Worm (Caenorhabditis elegans) whole organism, young adult: ENCODE results near the gene pal-1.

Experiments used
- B0336.3 ChIP-seq: fragments of 200-800 bp; sonication (Bioruptor generic); IDR thresholded peaks from 2 replicates; pipeline ENCODE4 v1.3.6; 2022; ENCODE audit warnings: missing genetic modification characterization, missing compliant biosample characterization
- F33H1.4 ChIP-seq: fragments of 200-800 bp; sonication (Bioruptor generic); IDR thresholded peaks from 2 replicates; pipeline ENCODE4 v1.3.6; 2022; ENCODE audit warnings: missing genetic modification reagents, missing genetic modification characterization, missing compliant biosample characterization
- F37B4.10 ChIP-seq: fragments of 200-800 bp; sonication (Bioruptor generic); IDR thresholded peaks from 2 replicates; pipeline ENCODE4 v1.3.6; 2022; ENCODE audit warnings: missing genetic modification characterization, missing compliant biosample characterization
- F39B2.1 ChIP-seq: fragments of 200-800 bp; sonication (Bioruptor generic); IDR thresholded peaks from 2 replicates; pipeline ENCODE4 v1.3.6; 2022; ENCODE audit warnings: missing genetic modification reagents, missing genetic modification characterization, missing compliant biosample characterization
- F49E8.2 ChIP-seq: sonication (generic microtip); optimal IDR thresholded peaks from 3 replicates; lab custom pipeline; 2017; ENCODE audit warnings: missing genetic modification characterization, mild to moderate bottlenecking, missing compliant biosample characterization, antibody characterized with exemption, moderate library complexity; ENCODE audit not compliant: insufficient read depth
- F52B5.7 ChIP-seq: sonication (generic microtip); optimal IDR thresholded peaks from 2 replicates; lab custom pipeline; 2016; ENCODE audit warnings: mild to moderate bottlenecking, missing genetic modification characterization, missing compliant biosample characterization
- F57A8.1 ChIP-seq: fragments of 200-800 bp; sonication (Bioruptor generic); optimal IDR thresholded peaks from 2 replicates; lab custom pipeline; 2018; ENCODE audit warnings: mild to moderate bottlenecking, missing genetic modification characterization, moderate library complexity, missing compliant biosample characterization
- F57C9.4 ChIP-seq: sonication (generic microtip); optimal IDR thresholded peaks from 2 replicates; lab custom pipeline; 2017; ENCODE audit warnings: mild to moderate bottlenecking, missing genetic modification characterization, missing compliant biosample characterization
- K11D2.4 ChIP-seq: fragments of 200-800 bp; sonication (Bioruptor generic); IDR thresholded peaks from 2 replicates; pipeline ENCODE4 v1.3.6; 2022; ENCODE audit warnings: missing genetic modification reagents, missing genetic modification characterization, missing compliant biosample characterization
- Y56A3A.18 ChIP-seq: fragments of 200-800 bp; sonication (Bioruptor generic); IDR thresholded peaks from 2 replicates; pipeline ENCODE4 v1.3.6; 2022; ENCODE audit warnings: missing genetic modification reagents, missing genetic modification characterization, missing compliant biosample characterization
- Y95B8A.8 ChIP-seq: fragments of 200-800 bp; sonication (Bioruptor generic); IDR thresholded peaks from 2 replicates; pipeline ENCODE4 v1.3.6; 2022; ENCODE audit warnings: missing genetic modification reagents, missing genetic modification characterization, missing compliant biosample characterization
- ZK185.1 ChIP-seq: sonication (generic microtip); optimal IDR thresholded peaks from 2 replicates; lab custom pipeline; 2016; ENCODE audit warnings: mild to moderate bottlenecking, missing genetic modification characterization, missing compliant biosample characterization; ENCODE audit not compliant: poor library complexity, severe bottlenecking
- aptf-2 ChIP-seq: fragments of 200-800 bp; sonication (Bioruptor generic); conservative IDR thresholded peaks from 2 replicates; pipeline ENCODE4 v1.3.6; 2022; ENCODE audit warnings: missing genetic modification reagents, missing genetic modification characterization, missing compliant biosample characterization
- atf-7 ChIP-seq: sonication (generic microtip); optimal IDR thresholded peaks from 2 replicates; lab custom pipeline; 2017; ENCODE audit warnings: mild to moderate bottlenecking, missing genetic modification characterization, missing compliant biosample characterization
- athp-1 ChIP-seq: sonication (generic microtip); optimal IDR thresholded peaks from 2 replicates; lab custom pipeline; 2017; ENCODE audit warnings: mild to moderate bottlenecking, missing genetic modification characterization, missing compliant biosample characterization
- attf-5 ChIP-seq: fragments of 200-800 bp; sonication (Bioruptor generic); optimal IDR thresholded peaks from 2 replicates; lab custom pipeline; 2018; ENCODE audit warnings: mild to moderate bottlenecking, missing genetic modification characterization, missing compliant biosample characterization
- ccch-3 ChIP-seq: fragments of 200-800 bp; sonication (Bioruptor generic); optimal IDR thresholded peaks from 2 replicates; lab custom pipeline; 2018; ENCODE audit warnings: mild to moderate bottlenecking, missing genetic modification characterization, missing compliant biosample characterization
- cebp-1 ChIP-seq, 2 experiments: fragments of 200-800 bp in 1 of 2; sonication (Bioruptor generic) in 1 of 2; sonication (generic microtip) in 1 of 2; IDR thresholded peaks in 1 of 2; optimal IDR thresholded peaks in 1 of 2; 2 replicates each; pipeline versions ENCODE4 v1.3.6 to Lab custom; 2017 to 2022; ENCODE audit warnings: missing compliant biosample characterization in 2 of 2, missing genetic modification characterization in 2 of 2, mild to moderate bottlenecking in 1 of 2, missing genetic modification reagents in 1 of 2, moderate library complexity in 1 of 2
- cebp-2 ChIP-seq: fragments of 200-800 bp; sonication (Bioruptor generic); IDR thresholded peaks from 2 replicates; pipeline ENCODE4 v1.3.6; 2022; ENCODE audit warnings: missing genetic modification characterization, missing compliant biosample characterization
- chd-7 ChIP-seq: sonication (generic microtip); optimal IDR thresholded peaks from 2 replicates; lab custom pipeline; 2016; ENCODE audit warnings: mild to moderate bottlenecking, missing genetic modification characterization, moderate library complexity, missing compliant biosample characterization
- die-1 ChIP-seq: sonication (generic microtip); optimal IDR thresholded peaks from 2 replicates; lab custom pipeline; 2016; ENCODE audit warnings: missing genotype, mild to moderate bottlenecking, missing genetic modification characterization, missing compliant biosample characterization
- dox-1 ChIP-seq: fragments of 200-800 bp; sonication (Bioruptor generic); IDR thresholded peaks from 2 replicates; pipeline ENCODE4 v1.3.6; 2022; ENCODE audit warnings: missing genetic modification reagents, missing genetic modification characterization, missing compliant biosample characterization
- dpff-1 ChIP-seq: sonication (generic microtip); optimal IDR thresholded peaks from 2 replicates; lab custom pipeline; 2017; ENCODE audit warnings: mild to moderate bottlenecking, missing genetic modification characterization, missing compliant biosample characterization
- ekl-4 ChIP-seq: fragments of 200-800 bp; sonication (Bioruptor generic); IDR thresholded peaks from 2 replicates; pipeline ENCODE4 v1.3.6; 2022; ENCODE audit warnings: missing genetic modification reagents, missing genetic modification characterization, missing compliant biosample characterization
- ets-4 ChIP-seq: fragments of 200-800 bp; sonication (Bioruptor generic); optimal IDR thresholded peaks from 2 replicates; lab custom pipeline; 2018; ENCODE audit warnings: mild to moderate bottlenecking, missing genetic modification characterization, missing compliant biosample characterization
- fkh-3 ChIP-seq: sonication (generic microtip); optimal IDR thresholded peaks from 2 replicates; lab custom pipeline; 2016; ENCODE audit warnings: mild to moderate bottlenecking, missing genetic modification characterization, missing compliant biosample characterization
- hmg-1.2 ChIP-seq: fragments of 200-800 bp; sonication (Bioruptor generic); IDR thresholded peaks from 2 replicates; pipeline ENCODE4 v1.3.6; 2022; ENCODE audit warnings: missing genetic modification reagents, missing genetic modification characterization, missing compliant biosample characterization
- hmg-20 ChIP-seq: fragments of 200-800 bp; sonication (Bioruptor generic); IDR thresholded peaks from 2 replicates; pipeline ENCODE4 v1.3.6; 2022; ENCODE audit warnings: missing genetic modification reagents, missing genetic modification characterization, missing compliant biosample characterization
- lag-1 ChIP-seq: fragments of 200-800 bp; sonication (Bioruptor generic); IDR thresholded peaks from 2 replicates; pipeline ENCODE4 v1.3.6; 2022; ENCODE audit warnings: missing genetic modification reagents, missing genetic modification characterization, missing compliant biosample characterization
- lin-26 ChIP-seq: fragments of 200-800 bp; sonication (Bioruptor generic); IDR thresholded peaks from 2 replicates; pipeline ENCODE4 v1.3.6; 2022; ENCODE audit warnings: missing genetic modification reagents, missing genetic modification characterization, missing compliant biosample characterization
- lin-35 ChIP-seq, 3 experiments: fragments of 150-350 bp in 2 of 3; sonication (generic microtip) in 1 of 3; optimal IDR thresholded peaks; 2 replicates each; lab custom pipeline; 2014 to 2018; ENCODE audit warnings: missing biosample characterization in 3 of 3, missing genetic modification characterization in 3 of 3, missing genetic modification reagents in 3 of 3
- lir-1 ChIP-seq: fragments of 200-800 bp; sonication (Bioruptor generic); conservative IDR thresholded peaks from 2 replicates; pipeline ENCODE4 v1.3.6; 2022; ENCODE audit warnings: missing genetic modification reagents, missing genetic modification characterization, missing compliant biosample characterization
- mxl-1 ChIP-seq: sonication (generic microtip); optimal IDR thresholded peaks from 2 replicates; lab custom pipeline; 2016; ENCODE audit warnings: missing genetic modification characterization, missing compliant biosample characterization
- nhr-27 ChIP-seq: fragments of 200-800 bp; sonication (Bioruptor generic); optimal IDR thresholded peaks from 2 replicates; lab custom pipeline; 2018; ENCODE audit warnings: mild to moderate bottlenecking, missing genetic modification characterization, moderate library complexity, missing compliant biosample characterization
- nhr-80 ChIP-seq: sonication (generic microtip); optimal IDR thresholded peaks from 2 replicates; lab custom pipeline; 2016; ENCODE audit warnings: missing genetic modification characterization, missing compliant biosample characterization
- pha-4 ChIP-seq: fragments of 150-350 bp; sonication (generic microtip); optimal IDR thresholded peaks from 2 replicates; lab custom pipeline; 2014; ENCODE audit warnings: missing biosample characterization, missing genetic modification reagents, missing genetic modification characterization
- sea-2 ChIP-seq: fragments of 200-800 bp; sonication (Bioruptor generic); IDR thresholded peaks from 2 replicates; pipeline ENCODE4 v1.3.6; 2022; ENCODE audit warnings: missing genetic modification characterization, missing compliant biosample characterization
- snpc-1.1 ChIP-seq: sonication (generic microtip); optimal IDR thresholded peaks from 2 replicates; lab custom pipeline; 2017; ENCODE audit warnings: missing genetic modification characterization, mild to moderate bottlenecking, missing compliant biosample characterization, antibody characterized with exemption, moderate library complexity, missing genotype, missing genetic modification reagents; ENCODE audit not compliant: insufficient read depth
- snpc-3.4 ChIP-seq: sonication (generic microtip); optimal IDR thresholded peaks from 2 replicates; lab custom pipeline; 2017; ENCODE audit warnings: missing genetic modification characterization, mild to moderate bottlenecking, missing compliant biosample characterization, antibody characterized with exemption, moderate library complexity, missing genotype, missing genetic modification reagents
- snpc-4 ChIP-seq, 5 experiments: fragments of 150-350 bp in 1 of 5; sonication (generic microtip) in 4 of 5; optimal IDR thresholded peaks; 2 replicates each; lab custom pipeline; 2014 to 2018; ENCODE audit warnings: missing genetic modification characterization in 5 of 5, missing biosample characterization in 3 of 5, antibody characterized with exemption in 2 of 5, mild to moderate bottlenecking in 2 of 5, missing compliant biosample characterization in 2 of 5, missing genotype in 2 of 5, moderate library complexity in 2 of 5, missing genetic modification reagents in 1 of 5
- sptf-2 ChIP-seq: fragments of 200-800 bp; sonication (Bioruptor generic); optimal IDR thresholded peaks from 2 replicates; lab custom pipeline; 2018; ENCODE audit warnings: mild to moderate bottlenecking, missing genetic modification characterization, missing compliant biosample characterization
- tbp1 ChIP-seq: fragments of 200-800 bp; sonication (Bioruptor generic); optimal IDR thresholded peaks from 2 replicates; lab custom pipeline; 2018; ENCODE audit warnings: mild to moderate bottlenecking, missing genetic modification characterization, missing compliant biosample characterization
- unc-130 ChIP-seq: sonication (generic microtip); optimal IDR thresholded peaks from 2 replicates; lab custom pipeline; 2016; ENCODE audit warnings: missing genetic modification reagents, missing genetic modification characterization, missing compliant biosample characterization
- zfh-2 ChIP-seq: fragments of 200-800 bp; sonication (Bioruptor generic); conservative IDR thresholded peaks from 2 replicates; pipeline ENCODE4 v1.3.6; 2022; ENCODE audit warnings: missing genetic modification reagents, missing genetic modification characterization, missing compliant biosample characterization
- ztf-25 ChIP-seq: fragments of 200-800 bp; sonication (Bioruptor generic); IDR thresholded peaks from 2 replicates; pipeline ENCODE4 v1.3.6; 2022; ENCODE audit warnings: missing genetic modification reagents, missing genetic modification characterization, missing compliant biosample characterization
- ztf-26 ChIP-seq: sonication (generic microtip); optimal IDR thresholded peaks from 2 replicates; lab custom pipeline; 2017; ENCODE audit warnings: missing genetic modification characterization, missing compliant biosample characterization
- ztf-6 ChIP-seq: fragments of 200-800 bp; sonication (Bioruptor generic); IDR thresholded peaks from 2 replicates; pipeline ENCODE4 v1.3.6; 2022; ENCODE audit warnings: missing genetic modification reagents, missing genetic modification characterization, missing compliant biosample characterization

Gene pal-1

ce11 chrIII:4756983-4757382 lies 52.4 kb downstream of the pal-1 start, which contains the start of gene fbxl-2 (continued):
- TF ChIP-seq F37B4.10 (GFP tag; lab: Robert Waterston, UW) (0 out of 2 replicates have a peak, but pooled peaks have one; percentile 82), snpc-1.1 (tag; lab: Kevin White, UChicago) (no peak), F33H1.4 (peak; percentile 94), F57A8.1 (no peak), Y95B8A.8 (GFP tag; lab: Robert Waterston, UW) (peak; percentile 84), pha-4 (tag; lab: Kevin White, UChicago) (peak; percentile 85), lin-35 (GFP tag; optimal IDR thresholded peaks at IDR 0.05; lab: Kevin White, UChicago) (peak; percentile 91 to 99 (median 92)), dox-1 (GFP tag; lab: Robert Waterston, UW) (peak; percentile 97), chd-7 (tag; lab: Kevin White, UChicago) (peak; percentile 71), snpc-4 (GFP tag; optimal IDR thresholded peaks at IDR 0.05; lab: Kevin White, UChicago) (peak; percentile 26), snpc-4 (tag; optimal IDR thresholded peaks at IDR 0.05; lab: Kevin White, UChicago) (peak in 3 of 4 experiments; percentile 74 to 82 (median 81)), dpff-1 (tag; lab: Kevin White, UChicago) (no peak), attf-5 (GFP tag; lab: Kevin White, UChicago) (peak; percentile 98), sptf-2 (GFP tag; lab: Kevin White, UChicago) (no peak), sea-2 (GFP tag; lab: Robert Waterston, UW) (no peak), Y56A3A.18 (GFP tag; lab: Robert Waterston, UW) (peak; percentile 88), zfh-2 (GFP tag; lab: Robert Waterston, UW) (peak; percentile 92), ekl-4 (GFP tag; lab: Robert Waterston, UW) (peak; percentile 95), K11D2.4 (GFP tag; lab: Robert Waterston, UW) (peak; percentile 91), lag-1 (GFP tag; lab: Robert Waterston, UW) (no peak), hmg-1.2 (GFP tag; lab: Robert Waterston, UW) (peak; percentile 82), ccch-3 (GFP tag; lab: Kevin White, UChicago) (peak; percentile 22), ztf-6 (0 out of 2 replicates have a peak, but pooled peaks have one; percentile 26), F57C9.4 (no peak), nhr-27 (tag; lab: Kevin White, UChicago) (no peak), tbp1 (GFP tag; lab: Kevin White, UChicago) (peak; percentile 74), cebp-1 (GFP tag; IDR thresholded peaks at IDR 0.05; lab: Robert Waterston, UW) (peak; percentile 80), cebp-1 (tag; optimal IDR thresholded peaks at IDR 0.05; lab: Kevin White, UChicago) (peak; percentile 92), lin-26 (GFP tag; lab: Robert Waterston, UW) (peak; percentile 78), mxl-1 (tag; lab: Kevin White, UChicago) (no peak), unc-130 (GFP tag; lab: Kevin White, UChicago) (peak; percentile 36), lir-1 (peak; percentile 92), ztf-26 (tag; lab: Kevin White, UChicago) (peak; percentile 78), ets-4 (GFP tag; lab: Kevin White, UChicago) (peak; percentile 35), aptf-2 (GFP tag; lab: Robert Waterston, UW) (no peak), ZK185.1 (tag; lab: Kevin White, UChicago) (peak; percentile 92), fkh-3 (tag; lab: Kevin White, UChicago) (peak; percentile 10), F39B2.1 (GFP tag; lab: Robert Waterston, UW) (peak; percentile 81; the same call in 1 of the 2 replicates), F52B5.7 (tag; lab: Kevin White, UChicago) (peak; percentile 59), F49E8.2 (tag; lab: Kevin White, UChicago) (peak; percentile 64), ztf-25 (GFP tag; lab: Robert Waterston, UW) (no peak), snpc-3.4 (peak; percentile 88), athp-1 (tag; lab: Kevin White, UChicago) (peak; percentile 79), cebp-2 (GFP tag; lab: Robert Waterston, UW) (peak; percentile 71; the same call in 1 of the 2 replicates), hmg-20 (GFP tag; lab: Robert Waterston, UW) (peak; percentile 90), atf-7 (tag; lab: Kevin White, UChicago) (peak; percentile 82), nhr-80 (tag; lab: Kevin White, UChicago) (peak; percentile 79), die-1 (tag; lab: Kevin White, UChicago) (no peak), B0336.3 (GFP tag; lab: Robert Waterston, UW) (peak; percentile 95)
